Fruit fly (Drosophila melanogaster): ENCODE results near the gene CG33639.

The CG33639 gene

DNA sequence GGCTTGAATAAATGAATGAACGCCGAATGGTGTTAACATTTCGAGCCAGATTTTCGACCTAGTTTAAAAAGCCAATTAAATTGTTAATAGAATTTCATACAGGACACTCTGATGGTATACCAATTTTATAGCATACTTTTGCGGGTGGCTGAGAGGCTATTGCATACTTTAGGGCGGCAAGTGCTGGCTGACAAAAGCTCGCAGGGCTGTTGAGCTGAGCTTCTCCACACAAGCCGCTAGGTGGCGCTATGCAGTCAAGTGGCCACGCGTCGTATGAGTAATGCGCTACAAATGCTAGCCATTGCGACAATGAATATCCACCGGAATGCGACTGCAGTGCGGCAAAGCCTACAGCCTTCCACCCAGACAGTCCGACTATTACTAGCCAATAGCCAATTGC is 13.4 kb upstream of the CG33639 start (continued):
- TF ChIP-seq btn (GFP tag; optimal IDR thresholded peaks at IDR 0.05) = no peak
- TF ChIP-seq CG8924 (tag; optimal IDR thresholded peaks at IDR 0.05) = no peak
- TF ChIP-seq Sin3A (optimal IDR thresholded peaks at IDR 0.05) = no peak
- no peak for TF ChIP-seq chn (GFP tag; optimal IDR thresholded peaks at IDR 0.05)

DNA sequence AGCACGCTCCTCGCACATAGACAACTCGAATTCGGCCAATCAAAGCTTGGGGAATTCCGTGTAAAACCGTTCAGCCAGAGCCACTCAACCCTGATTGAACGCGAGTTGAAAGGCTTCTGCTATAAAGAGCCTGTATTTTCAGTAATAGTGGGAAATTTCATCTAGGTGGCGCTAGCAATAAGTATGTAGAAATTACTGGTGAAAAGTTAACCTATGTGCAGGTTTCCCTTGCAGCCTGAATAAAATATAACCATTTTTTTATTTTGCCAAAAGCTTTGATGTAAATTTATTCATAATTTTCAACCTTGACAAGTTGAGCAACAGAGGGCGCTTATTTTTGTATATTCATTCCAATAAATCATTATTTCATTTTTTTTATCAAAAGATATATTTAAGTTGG is 12.6 kb upstream of the CG33639 start:
- TF ChIP-seq CG4404 (GFP tag; IDR thresholded peaks at IDR 0.05) = no peak
- TF ChIP-seq crc (GFP tag; optimal IDR thresholded peaks at IDR 0.05) = no peak
- TF ChIP-seq CG31388 (GFP tag; optimal IDR thresholded peaks at IDR 0.05) = no peak
- peak; percentile 60; the same call in 1 of the 2 replicates for TF ChIP-seq Dip2 (GFP tag; IDR thresholded peaks at IDR 0.05)
- no peak for TF ChIP-seq kay (GFP tag; optimal IDR thresholded peaks at IDR 0.05)
- TF ChIP-seq peb (GFP tag; IDR thresholded peaks at IDR 0.05) = no peak
- no peak for TF ChIP-seq CG4730 (GFP tag; IDR thresholded peaks at IDR 0.05)
- peak; percentile 68 for TF ChIP-seq sens (GFP tag)
- peak; percentile 95 for TF ChIP-seq CG15601 (tag; optimal IDR thresholded peaks at IDR 0.05)
- no peak for TF ChIP-seq CG31441 (GFP tag; IDR thresholded peaks at IDR 0.05)
- no peak for TF ChIP-seq cato (GFP tag; optimal IDR thresholded peaks at IDR 0.05; ENCODE audit: borderline replicate concordance)
- TF ChIP-seq mld (GFP tag; IDR thresholded peaks at IDR 0.05; ENCODE audit: partially characterized antibody) = no peak
- no peak for TF ChIP-seq CG11696 (GFP tag; IDR thresholded peaks at IDR 0.05)
- no peak for TF ChIP-seq CG7271 (tag; optimal IDR thresholded peaks at IDR 0.05)
- TF ChIP-seq ato (GFP tag; IDR thresholded peaks at IDR 0.05; ENCODE audit: partially characterized antibody) = no peak
- TF ChIP-seq knrl (GFP tag; IDR thresholded peaks at IDR 0.05; ENCODE audit: partially characterized antibody) = no peak
- no peak for TF ChIP-seq Dp (GFP tag; optimal IDR thresholded peaks at IDR 0.05)
- no peak for TF ChIP-seq lbe (GFP tag; optimal IDR thresholded peaks at IDR 0.05)
- TF ChIP-seq YL-1 (GFP tag; optimal IDR thresholded peaks at IDR 0.05) = no peak
- TF ChIP-seq CG17186 (GFP tag; optimal IDR thresholded peaks at IDR 0.05) = no peak
- no peak for TF ChIP-seq lilli (GFP tag; optimal IDR thresholded peaks at IDR 0.05)
- no peak for TF ChIP-seq bbx (GFP tag; IDR thresholded peaks at IDR 0.05; ENCODE audit: partially characterized antibody)
- no peak for TF ChIP-seq ewg (GFP tag; optimal IDR thresholded peaks at IDR 0.05)
- peak; percentile 87 for TF ChIP-seq CTCF (GFP tag; optimal IDR thresholded peaks at IDR 0.05)
- no peak for TF ChIP-seq CG10147 (GFP tag; optimal IDR thresholded peaks at IDR 0.05)
- no peak for TF ChIP-seq trh (GFP tag; optimal IDR thresholded peaks at IDR 0.05)
- no peak for TF ChIP-seq hb (GFP tag; IDR thresholded peaks at IDR 0.05; ENCODE audit: partially characterized antibody)
- no peak for TF ChIP-seq esg (GFP tag; conservative IDR thresholded peaks at IDR 0.05)
- TF ChIP-seq Hey (tag; optimal IDR thresholded peaks at IDR 0.05) = no peak
- no peak for TF ChIP-seq ERR (GFP tag; optimal IDR thresholded peaks at IDR 0.05)
- no peak for TF ChIP-seq Hsf (GFP tag; optimal IDR thresholded peaks at IDR 0.05)
- no peak for TF ChIP-seq sens-2 (GFP tag; IDR thresholded peaks at IDR 0.05)
- no peak for TF ChIP-seq CG5953 (GFP tag; IDR thresholded peaks at IDR 0.05)
- TF ChIP-seq gsb-n (tag; optimal IDR thresholded peaks at IDR 0.05) = no peak
- TF ChIP-seq dpn (GFP tag; optimal IDR thresholded peaks at IDR 0.05) = no peak
- TF ChIP-seq Stat92E (GFP tag; optimal IDR thresholded peaks at IDR 0.05) = no peak

DNA sequence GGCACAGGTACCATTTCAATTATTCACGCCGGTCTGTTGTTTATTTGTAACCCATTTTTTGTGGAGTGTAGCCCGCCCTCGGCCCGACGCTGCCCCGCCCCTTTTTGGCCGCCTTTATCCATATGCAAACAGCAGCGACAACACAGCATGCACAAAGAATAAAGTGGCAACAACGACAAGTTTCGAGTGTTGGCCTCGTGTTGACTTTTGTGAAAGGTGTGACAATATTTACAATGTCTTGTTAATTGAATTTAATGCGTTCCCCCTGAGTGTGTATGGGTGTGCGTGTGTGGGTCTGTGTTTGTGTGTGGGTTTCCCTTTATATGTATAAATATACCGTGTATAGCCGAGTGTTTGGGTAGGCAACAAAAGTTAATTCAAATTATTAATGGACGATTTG is 12.0 kb upstream of the CG33639 start:
- TF ChIP-seq CG18599 (GFP tag; optimal IDR thresholded peaks at IDR 0.05) (peak; percentile 34), Dfd (GFP tag; optimal IDR thresholded peaks at IDR 0.05) (no peak), sens (GFP tag) (peak; percentile 75), ken (GFP tag; IDR thresholded peaks at IDR 0.05) (peak; percentile 38; the same call in 1 of the 3 replicates), kni (GFP tag; optimal IDR thresholded peaks at IDR 0.05) (peak; percentile 69), Vsx1 (GFP tag; optimal IDR thresholded peaks at IDR 0.05) (peak; percentile 17), lab (GFP tag; optimal IDR thresholded peaks at IDR 0.05) (peak; percentile 32), CG5245 (GFP tag; optimal IDR thresholded peaks at IDR 0.05) (no peak), CG2875 (GFP tag; optimal IDR thresholded peaks at IDR 0.05) (peak; percentile 53), Oli (tag; optimal IDR thresholded peaks at IDR 0.05) (no peak), CG11504 (tag; optimal IDR thresholded peaks at IDR 0.05) (peak; percentile 2), unpg (GFP tag; optimal IDR thresholded peaks at IDR 0.05) (peak; percentile 23), CG14667 (GFP tag; IDR thresholded peaks at IDR 0.05) (no peak)

Data from whole organism, embryonic.